Worm (Caenorhabditis elegans) whole organism, mixed stage, embryonic: ENCODE data around the gene C29E4.11.

Experiments used
- M03D4.4 ChIP-seq: sonication (generic microtip); optimal IDR thresholded peaks from 2 replicates; lab custom pipeline; 2017; ENCODE audit warnings: mild to moderate bottlenecking, missing genetic modification characterization, missing compliant biosample characterization
- bed-3 ChIP-seq: fragments of 200-800 bp; sonication (Bioruptor generic); optimal IDR thresholded peaks from 3 replicates; lab custom pipeline; 2018; ENCODE audit warnings: mild to moderate bottlenecking, missing genetic modification characterization, moderate library complexity, missing compliant biosample characterization
- ceh-39 ChIP-seq: fragments of 150-350 bp; optimal IDR thresholded peaks from 2 replicates; lab custom pipeline; 2014; ENCODE audit warnings: missing biosample characterization, missing genetic modification characterization
- cnd-1 ChIP-seq: fragments of 200-800 bp; sonication (Bioruptor generic); optimal IDR thresholded peaks from 2 replicates; lab custom pipeline; 2018; ENCODE audit warnings: mild to moderate bottlenecking, missing genetic modification characterization, missing compliant biosample characterization
- flh-1 ChIP-seq: fragments of 200-800 bp; sonication (Bioruptor generic); optimal IDR thresholded peaks from 2 replicates; lab custom pipeline; 2018; ENCODE audit warnings: mild to moderate bottlenecking, missing genetic modification characterization, moderate library complexity, missing compliant biosample characterization
- ham-2 ChIP-seq: fragments of 200-800 bp; sonication (Bioruptor generic); optimal IDR thresholded peaks from 2 replicates; lab custom pipeline; 2018; ENCODE audit warnings: mild to moderate bottlenecking, missing genetic modification characterization, missing compliant biosample characterization
- hlh-1 ChIP-seq: fragments of 150-350 bp; optimal IDR thresholded peaks from 2 replicates; lab custom pipeline; 2014; ENCODE audit warnings: missing biosample characterization, missing genetic modification reagents, missing genetic modification characterization
- lin-13 ChIP-seq: fragments of 150-350 bp; optimal IDR thresholded peaks from 2 replicates; lab custom pipeline; 2014; ENCODE audit warnings: missing biosample characterization, missing genetic modification characterization
- nhr-237 ChIP-seq: fragments of 150-350 bp; optimal IDR thresholded peaks from 2 replicates; lab custom pipeline; 2014; ENCODE audit warnings: missing biosample characterization, missing genetic modification characterization
- nhr-76 ChIP-seq: sonication (generic microtip); optimal IDR thresholded peaks from 2 replicates; lab custom pipeline; 2017; ENCODE audit warnings: missing biosample characterization, missing genetic modification characterization
- pha-4 ChIP-seq: fragments of 150-350 bp; optimal IDR thresholded peaks from 2 replicates; lab custom pipeline; 2018; ENCODE audit warnings: missing biosample characterization, missing genetic modification reagents, missing genetic modification characterization
- snpc-4 ChIP-seq: fragments of 150-350 bp; optimal IDR thresholded peaks from 2 replicates; lab custom pipeline; 2014; ENCODE audit warnings: missing biosample characterization, missing genetic modification characterization
- sptf-1 ChIP-seq: sonication (generic microtip); optimal IDR thresholded peaks from 2 replicates; lab custom pipeline; 2017; ENCODE audit warnings: mild to moderate bottlenecking, missing genetic modification characterization, moderate library complexity, missing compliant biosample characterization
- unc-39 ChIP-seq: fragments of 150-350 bp; optimal IDR thresholded peaks from 2 replicates; lab custom pipeline; 2014; ENCODE audit warnings: missing biosample characterization, missing genetic modification characterization
- unc-62 ChIP-seq: fragments of 150-350 bp; optimal IDR thresholded peaks from 2 replicates; lab custom pipeline; 2014; ENCODE audit warnings: missing biosample characterization, missing genetic modification reagents, missing genetic modification characterization
- zip-8 ChIP-seq: fragments of 150-350 bp; optimal IDR thresholded peaks from 2 replicates; lab custom pipeline; 2014; ENCODE audit warnings: missing biosample characterization, missing genetic modification characterization
- ztf-11 ChIP-seq: fragments of 150-350 bp; optimal IDR thresholded peaks from 2 replicates; lab custom pipeline; 2014; ENCODE audit warnings: missing biosample characterization, missing genetic modification characterization

Gene C29E4.11

ce11 chrIII:7909263-7909662, 48.7 kb downstream of the C29E4.11 start, which contains the start of gene ZK688.1:
Gene ZK688.1 (plus strand): TSS chrIII:7909563.
- TF ChIP-seq unc-39 (no peak), M03D4.4 (tag; lab: Kevin White, UChicago) (no peak), ceh-39 (no peak), sptf-1 (no peak), snpc-4 (tag; lab: Kevin White, UChicago) (no peak), ztf-11 (tag; lab: Kevin White, UChicago) (no peak), cnd-1 (tag; lab: Kevin White, UChicago) (no peak), zip-8 (tag; lab: Kevin White, UChicago) (no peak), bed-3 (GFP tag; lab: Kevin White, UChicago) (no peak), lin-13 (tag; lab: Kevin White, UChicago) (no peak), nhr-76 (tag; lab: Kevin White, UChicago) (no peak), nhr-237 (tag; lab: Kevin White, UChicago) (no peak), pha-4 (tag; lab: Kevin White, UChicago) (no peak), ham-2 (GFP tag; lab: Kevin White, UChicago) (no peak), hlh-1 (no peak)

- TF ChIP-seq ceh-39 = peak; percentile 45
- no peak for TF ChIP-seq flh-1 (GFP tag; lab: Kevin White, UChicago)
- peak; percentile 28 for TF ChIP-seq unc-62
- peak; percentile 83 for TF ChIP-seq hlh-1
These were observed 50.4 kb downstream of the C29E4.11 start, which contains the start of gene pcp-5 for ce11 chrIII:7907515-7907914. Gene pcp-5 (minus strand): TSS chrIII:7907615.
